Fruit fly (Drosophila melanogaster) whole organism: ENCODE measurements around the gene CG33644.

Experiments used
- Dll ChIP-seq: fragments of >200 bp; optimal IDR thresholded peaks from 2 replicates; lab custom pipeline; 2017
- pan ChIP-seq: fragments of >200 bp; optimal IDR thresholded peaks from 2 replicates; lab custom pipeline; 2017
- psq ChIP-seq: fragments of >200 bp; optimal IDR thresholded peaks from 2 replicates; lab custom pipeline; 2017

dm6 chr2L:13521807-13522206, 10.1 kb upstream of the CG33644 start:
- no peak for TF ChIP-seq psq (lab: Kevin White, UChicago)
- TF ChIP-seq pan (lab: Kevin White, UChicago), result no peak
- no peak for TF ChIP-seq Dll (lab: Kevin White, UChicago)
